Worm (Caenorhabditis elegans) whole organism, midembryonic: ENCODE measurements around the gene abf-6.

ENCODE experiments used
- T22C8.4 ChIP-seq: fragments of 200-800 bp; sonication (Bioruptor generic); IDR thresholded peaks from 2 replicates; pipeline ENCODE4 v1.3.6; 2022; ENCODE audit warnings: missing genetic modification characterization, missing compliant biosample characterization
- cog-1 ChIP-seq: sonication (generic microtip); optimal IDR thresholded peaks from 2 replicates; lab custom pipeline; 2016; ENCODE audit warnings: missing genetic modification characterization, missing compliant biosample characterization
- flt-1 ChIP-seq: fragments of 200-800 bp; sonication (Bioruptor generic); IDR thresholded peaks from 2 replicates; pipeline ENCODE4 v1.3.6; 2022; ENCODE audit warnings: missing genetic modification characterization, missing compliant biosample characterization
- klf-2 ChIP-seq: fragments of 200-800 bp; sonication (Bioruptor generic); conservative IDR thresholded peaks from 2 replicates; pipeline ENCODE4 v1.3.6; 2022; ENCODE audit warnings: missing genetic modification reagents, missing genetic modification characterization, missing compliant biosample characterization
- med-1 ChIP-seq: sonication (generic microtip); optimal IDR thresholded peaks from 2 replicates; lab custom pipeline; 2017; ENCODE audit warnings: missing genetic modification characterization, mild to moderate bottlenecking, missing compliant biosample characterization, antibody characterized with exemption, missing genetic modification reagents; ENCODE audit not compliant: insufficient read depth
- ref-1 ChIP-seq: fragments of 200-800 bp; sonication (Bioruptor generic); conservative IDR thresholded peaks from 2 replicates; pipeline ENCODE4 v1.3.6; 2022; ENCODE audit warnings: missing genetic modification reagents, missing genetic modification characterization, missing compliant biosample characterization
- tab-1 ChIP-seq: fragments of 200-800 bp; sonication (Bioruptor generic); IDR thresholded peaks from 2 replicates; pipeline ENCODE4 v1.3.6; 2022; ENCODE audit warnings: missing genetic modification characterization, missing compliant biosample characterization
- ztf-23 ChIP-seq: fragments of 200-800 bp; sonication (Bioruptor generic); IDR thresholded peaks from 2 replicates; pipeline ENCODE4 v1.3.6; 2022; ENCODE audit warnings: missing genetic modification reagents, missing genetic modification characterization, missing compliant biosample characterization
- ztf-29 ChIP-seq: fragments of 200-800 bp; sonication (Bioruptor generic); IDR thresholded peaks from 2 replicates; pipeline ENCODE4 v1.3.6; 2022; ENCODE audit warnings: missing genetic modification reagents, missing genetic modification characterization, missing compliant biosample characterization

Gene abf-6

ce11 chrX:12829055-12829454 lies 35.1 kb downstream of the abf-6 start:
- TF ChIP-seq flt-1 (GFP tag; lab: Robert Waterston, UW), result no peak
- TF ChIP-seq ztf-29 (GFP tag; lab: Robert Waterston, UW), result no peak
- no peak for TF ChIP-seq klf-2 (GFP tag; lab: Robert Waterston, UW)
- TF ChIP-seq ztf-23, result no peak
- no peak for TF ChIP-seq tab-1

ce11 chrX:12834848-12835247 lies 40.9 kb downstream of the abf-6 start:
- TF ChIP-seq ref-1 (GFP tag; lab: Robert Waterston, UW) (no peak), klf-2 (GFP tag; lab: Robert Waterston, UW) (no peak), flt-1 (GFP tag; lab: Robert Waterston, UW) (no peak), tab-1 (no peak), cog-1 (no peak), ztf-29 (GFP tag; lab: Robert Waterston, UW) (no peak), med-1 (no peak), T22C8.4 (GFP tag; lab: Robert Waterston, UW) (no peak), ztf-23 (no peak)

ce11 chrX:12843011-12843410 lies 49.1 kb downstream of the abf-6 start, which contains the start of gene C52G5.2:
C52G5.2 (plus strand) TSS chrX:12843311.
- TF ChIP-seq ztf-29 (GFP tag; lab: Robert Waterston, UW) (no peak), klf-2 (GFP tag; lab: Robert Waterston, UW) (no peak), cog-1 (no peak), ref-1 (GFP tag; lab: Robert Waterston, UW) (no peak), T22C8.4 (GFP tag; lab: Robert Waterston, UW) (no peak), ztf-23 (no peak), tab-1 (no peak), flt-1 (GFP tag; lab: Robert Waterston, UW) (no peak), med-1 (no peak)

- TF ChIP-seq tab-1, result peak; percentile 76
- peak; percentile 77 for TF ChIP-seq ztf-23
- 0 out of 2 replicates have a peak, but pooled peaks have one; percentile 39 for TF ChIP-seq ref-1 (GFP tag; lab: Robert Waterston, UW)
- no peak for TF ChIP-seq klf-2 (GFP tag; lab: Robert Waterston, UW)
- no peak for TF ChIP-seq ztf-29 (GFP tag; lab: Robert Waterston, UW)
- TF ChIP-seq T22C8.4 (GFP tag; lab: Robert Waterston, UW), result peak; percentile 34; the same call in 1 of the 2 replicates
- TF ChIP-seq flt-1 (GFP tag; lab: Robert Waterston, UW), result peak; percentile 85
- TF ChIP-seq med-1, result peak; percentile 23
- no peak for TF ChIP-seq cog-1
Observed at ce11 chrX:12843530-12843929, 49.6 kb downstream of the abf-6 start.

ce11 chrX:12844170-12844569 lies 50.3 kb downstream of the abf-6 start:
- TF ChIP-seq flt-1 (GFP tag; lab: Robert Waterston, UW) (no peak), ztf-29 (GFP tag; lab: Robert Waterston, UW) (no peak), klf-2 (GFP tag; lab: Robert Waterston, UW) (no peak), med-1 (no peak), ref-1 (GFP tag; lab: Robert Waterston, UW) (no peak), cog-1 (no peak), tab-1 (no peak), ztf-23 (no peak), T22C8.4 (GFP tag; lab: Robert Waterston, UW) (no peak)
